Worm (Caenorhabditis elegans) whole organism, L2 larva: ENCODE data around the gene F57E7.4.

Source experiments
- F13H6.1 ChIP-seq: sonication (generic microtip); optimal IDR thresholded peaks from 2 replicates; lab custom pipeline; 2016; ENCODE audit warnings: missing genetic modification characterization, missing compliant biosample characterization
- aly-2 ChIP-seq: fragments of 150-350 bp; optimal IDR thresholded peaks from 2 replicates; lab custom pipeline; 2014; ENCODE audit warnings: missing biosample characterization, missing genetic modification characterization
- blmp-1 ChIP-seq: sonication (generic microtip); optimal IDR thresholded peaks from 2 replicates; lab custom pipeline; 2017; ENCODE audit warnings: missing genetic modification characterization, mild to moderate bottlenecking, missing compliant biosample characterization, antibody characterized with exemption, moderate library complexity; ENCODE audit not compliant: insufficient read depth
- ceh-82 ChIP-seq: fragments of 150-350 bp; optimal IDR thresholded peaks from 2 replicates; lab custom pipeline; 2014; ENCODE audit warnings: missing biosample characterization, missing genetic modification characterization
- lin-13 ChIP-seq: fragments of 150-350 bp; optimal IDR thresholded peaks from 2 replicates; lab custom pipeline; 2014; ENCODE audit warnings: missing biosample characterization, missing genetic modification reagents, missing genetic modification characterization
- nhr-10 ChIP-seq: sonication (generic microtip); optimal IDR thresholded peaks from 2 replicates; lab custom pipeline; 2017; ENCODE audit warnings: missing biosample characterization, missing genetic modification characterization
- nhr-21 ChIP-seq: fragments of 150-350 bp; optimal IDR thresholded peaks from 2 replicates; lab custom pipeline; 2014; ENCODE audit warnings: missing biosample characterization, missing genetic modification characterization
- skn-1 ChIP-seq: sonication (generic microtip); optimal IDR thresholded peaks from 2 replicates; lab custom pipeline; 2017; ENCODE audit warnings: missing biosample characterization, missing genetic modification characterization
- sma-9 ChIP-seq, 2 experiments: fragments of 150-350 bp in 1 of 2; sonication (generic microtip) in 1 of 2; optimal IDR thresholded peaks; 2 replicates each; lab custom pipeline; 2014 to 2016; ENCODE audit warnings: missing genetic modification characterization in 2 of 2, mild to moderate bottlenecking in 1 of 2, missing biosample characterization in 1 of 2, missing compliant biosample characterization in 1 of 2, missing genetic modification reagents in 1 of 2, moderate library complexity in 1 of 2
- ztf-11 ChIP-seq: sonication (generic microtip); optimal IDR thresholded peaks from 2 replicates; lab custom pipeline; 2017; ENCODE audit warnings: missing biosample characterization, missing genetic modification characterization

DNA sequence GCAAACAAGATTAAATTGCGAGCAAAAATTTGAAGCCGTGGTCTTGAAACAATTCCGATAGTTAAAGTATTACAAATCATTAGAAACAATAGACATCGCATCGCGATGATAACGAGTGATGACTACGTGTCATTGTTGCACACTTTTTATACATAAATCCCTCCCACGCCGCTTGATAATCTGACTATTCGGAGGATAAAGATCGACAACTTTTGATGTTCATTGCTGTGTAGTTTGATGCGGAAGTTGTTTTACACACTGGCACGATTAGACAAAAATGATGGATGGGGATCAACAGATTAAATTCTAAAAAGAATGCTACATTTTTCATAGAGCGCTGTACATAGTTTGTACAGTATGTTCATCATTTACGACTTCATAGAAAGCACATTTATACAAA, 1.5 kb downstream of the F57E7.4 start, which contains the start of gene T08G3.11:
- TF ChIP-seq ceh-82 (tag; lab: Kevin White, UChicago) (no peak), nhr-21 (tag; lab: Kevin White, UChicago) (no peak), sma-9 (GFP tag; optimal IDR thresholded peaks at IDR 0.05; lab: Kevin White, UChicago) (no peak), sma-9 (tag; optimal IDR thresholded peaks at IDR 0.05; lab: Kevin White, UChicago) (no peak), ztf-11 (tag; lab: Kevin White, UChicago) (no peak), skn-1 (no peak), F13H6.1 (tag; lab: Kevin White, UChicago) (no peak), lin-13 (no peak), blmp-1 (tag; lab: Kevin White, UChicago) (no peak), nhr-10 (no peak), aly-2 (tag; lab: Kevin White, UChicago) (no peak)
